Fruit fly (Drosophila melanogaster): ENCODE data around the gene CG6340.

dm6 chrX:15484451-15485032, 2.4 kb downstream of the CG6340 start:
- TF ChIP-seq psq (optimal IDR thresholded peaks at IDR 0.05): no peak
- TF ChIP-seq pan (optimal IDR thresholded peaks at IDR 0.05): no peak
- TF ChIP-seq CG8478 (optimal IDR thresholded peaks at IDR 0.05): no peak
- TF ChIP-seq Dll (optimal IDR thresholded peaks at IDR 0.05): no peak
- no peak for TF ChIP-seq usp (GFP tag; optimal IDR thresholded peaks at IDR 0.05)

Measured in whole organism.